Fruit fly (Drosophila melanogaster) whole organism, embryonic: ENCODE data around the gene Prosbeta2R2.

Experiments used
- Aef1 ChIP-seq: fragments of 200-800 bp; sonication (Bioruptor generic); IDR thresholded peaks from 3 replicates; pipeline ENCODE4 v1.3.6; 2022; ENCODE audit warnings: missing biosample characterization, missing genetic modification characterization
- Antp ChIP-seq: fragments of 200-800 bp; sonication (Bioruptor generic); optimal IDR thresholded peaks from 3 replicates; lab custom pipeline; 2016; ENCODE audit warnings: missing biosample characterization, missing genetic modification characterization
- CG10209 ChIP-seq: fragments of 200-800 bp; sonication (Bioruptor generic); optimal IDR thresholded peaks from 3 replicates; lab custom pipeline; 2017; ENCODE audit warnings: missing biosample characterization, mild to moderate bottlenecking, missing genetic modification characterization, missing genetic modification reagents
- CG11504 ChIP-seq: fragments of 200-800 bp; sonication (Bioruptor generic); optimal IDR thresholded peaks from 3 replicates; lab custom pipeline; 2019; ENCODE audit warnings: missing biosample characterization, mild to moderate bottlenecking, missing genetic modification characterization, moderate library complexity
- CG11696 ChIP-seq: fragments of 200-800 bp; sonication (Bioruptor generic); IDR thresholded peaks from 2 replicates; pipeline ENCODE4 v1.3.6; 2022; ENCODE audit warnings: missing biosample characterization, missing genetic modification characterization
- CG13775 ChIP-seq: fragments of 200-800 bp; sonication (Bioruptor generic); optimal IDR thresholded peaks from 3 replicates; lab custom pipeline; 2017; ENCODE audit warnings: missing biosample characterization, mild to moderate bottlenecking, missing genetic modification characterization
- CG14050 ChIP-seq: fragments of 200-800 bp; sonication (Bioruptor generic); IDR thresholded peaks from 3 replicates; pipeline ENCODE4 v1.3.6; 2022; ENCODE audit warnings: missing biosample characterization, missing genetic modification characterization
- CG15269 ChIP-seq: fragments of 200-800 bp; sonication (Bioruptor generic); optimal IDR thresholded peaks from 2 replicates; lab custom pipeline; 2018; ENCODE audit warnings: missing biosample characterization, mild to moderate bottlenecking, missing genetic modification characterization, moderate library complexity
- CG17359 ChIP-seq: fragments of 200-800 bp; sonication (Bioruptor generic); optimal IDR thresholded peaks from 3 replicates; lab custom pipeline; 2018; ENCODE audit warnings: missing biosample characterization, mild to moderate bottlenecking, missing genetic modification characterization, moderate library complexity
- CG17829 ChIP-seq: fragments of 200-800 bp; optimal IDR thresholded peaks from 2 replicates; lab custom pipeline; 2019; ENCODE audit warnings: missing biosample characterization, mild to moderate bottlenecking, missing genetic modification characterization, moderate library complexity
- CG30403 ChIP-seq: fragments of 200-800 bp; sonication (Bioruptor generic); optimal IDR thresholded peaks from 3 replicates; lab custom pipeline; 2016; ENCODE audit warnings: missing biosample characterization, missing genetic modification characterization
- CG3407 ChIP-seq: fragments of 200-800 bp; sonication (Bioruptor generic); optimal IDR thresholded peaks from 2 replicates; lab custom pipeline; 2018; ENCODE audit warnings: missing biosample characterization, mild to moderate bottlenecking, missing genetic modification characterization
- CG42726 ChIP-seq: fragments of 200-800 bp; sonication (Bioruptor generic); IDR thresholded peaks from 2 replicates; pipeline ENCODE4 v1.3.6; 2022; ENCODE audit warnings: missing biosample characterization, missing genetic modification characterization; ENCODE audit not compliant: partially characterized antibody
- CG4404 ChIP-seq: fragments of 200-800 bp; sonication (Bioruptor generic); IDR thresholded peaks from 2 replicates; pipeline ENCODE4 v1.3.6; 2022; ENCODE audit warnings: missing biosample characterization, missing genetic modification characterization
- CG4424 ChIP-seq: fragments of 200-800 bp; sonication (Bioruptor generic); optimal IDR thresholded peaks from 3 replicates; lab custom pipeline; 2016; ENCODE audit warnings: missing biosample characterization, missing genetic modification characterization
- CG8290 ChIP-seq, 3 experiments: fragments of 200-800 bp; sonication (Bioruptor generic); optimal IDR thresholded peaks; 2 replicates each; lab custom pipeline; 2016 to 2019; ENCODE audit warnings: missing biosample characterization in 3 of 3, missing genetic modification characterization in 3 of 3, mild to moderate bottlenecking in 2 of 3, moderate library complexity in 1 of 3
- CG8924 ChIP-seq: fragments of 200-800 bp; optimal IDR thresholded peaks from 3 replicates; lab custom pipeline; 2019; ENCODE audit warnings: missing biosample characterization, mild to moderate bottlenecking, missing genetic modification characterization, moderate library complexity
- CG9437 ChIP-seq: fragments of 200-800 bp; sonication (Bioruptor generic); optimal IDR thresholded peaks from 2 replicates; lab custom pipeline; 2018; ENCODE audit warnings: missing biosample characterization, mild to moderate bottlenecking, missing genetic modification characterization
- Dip3 ChIP-seq: fragments of 200-800 bp; sonication (Bioruptor generic); optimal IDR thresholded peaks from 3 replicates; lab custom pipeline; 2016; ENCODE audit warnings: missing biosample characterization, missing genetic modification characterization
- Drgx ChIP-seq: fragments of 200-800 bp; sonication (Bioruptor generic); IDR thresholded peaks from 2 replicates; pipeline ENCODE4 v1.3.6; 2022; ENCODE audit warnings: missing biosample characterization, missing genetic modification characterization
- Ets65A ChIP-seq: fragments of 200-800 bp; sonication (Bioruptor generic); peaks from one replicate; lab custom pipeline; 2016; ENCODE audit warnings: missing biosample characterization, missing genetic modification characterization
- Gug ChIP-seq: fragments of 200-800 bp; sonication (Bioruptor generic); IDR thresholded peaks from 4 replicates; pipeline ENCODE4 v1.3.6; 2022; ENCODE audit warnings: missing biosample characterization, missing genetic modification characterization
- HLH3B ChIP-seq: fragments of 200-800 bp; sonication (Bioruptor generic); IDR thresholded peaks from 2 replicates; pipeline ENCODE4 v1.3.6; 2022; ENCODE audit warnings: missing biosample characterization, missing genetic modification characterization
- Med ChIP-seq: fragments of 200-800 bp; sonication (Bioruptor generic); peaks from one replicate; lab custom pipeline; 2016; ENCODE audit warnings: missing biosample characterization, missing genetic modification characterization, mild to moderate bottlenecking, inconsistent platforms, moderate library complexity
- Meics ChIP-seq: fragments of 200-800 bp; sonication (Bioruptor generic); optimal IDR thresholded peaks from 2 replicates; lab custom pipeline; 2017; ENCODE audit warnings: missing biosample characterization, mild to moderate bottlenecking, missing genetic modification characterization
- Mrtf ChIP-seq: fragments of 200-800 bp; sonication (Bioruptor generic); IDR thresholded peaks from 3 replicates; pipeline ENCODE4 v1.3.6; 2022; ENCODE audit warnings: missing biosample characterization, missing genetic modification characterization
- NFAT ChIP-seq: fragments of 200-800 bp; sonication (Bioruptor generic); IDR thresholded peaks from 2 replicates; pipeline ENCODE4 v1.3.6; 2022; ENCODE audit warnings: missing biosample characterization, missing genetic modification characterization
- Pdp1 ChIP-seq, 2 experiments: fragments of 200-800 bp; sonication (Bioruptor generic); optimal IDR thresholded peaks; 3 replicates each; lab custom pipeline; 2016; ENCODE audit warnings: missing biosample characterization in 2 of 2, missing genetic modification characterization in 2 of 2, mild to moderate bottlenecking in 1 of 2, moderate library complexity in 1 of 2
- Rx ChIP-seq: fragments of 200-800 bp; sonication (Bioruptor generic); IDR thresholded peaks from 2 replicates; pipeline ENCODE4 v1.3.6; 2022; ENCODE audit warnings: missing biosample characterization, missing genetic modification characterization
- chif ChIP-seq, 2 experiments: fragments of 200-800 bp; sonication (Bioruptor generic); optimal IDR thresholded peaks; 3 replicates each; lab custom pipeline; 2016; ENCODE audit warnings: missing biosample characterization in 2 of 2, missing genetic modification characterization in 2 of 2
- chm ChIP-seq: fragments of 200-800 bp; sonication (Bioruptor generic); IDR thresholded peaks from 2 replicates; pipeline ENCODE4 v1.3.6; 2022; ENCODE audit warnings: missing biosample characterization, missing genetic modification characterization
- corto ChIP-seq: fragments of 200-800 bp; sonication (Bioruptor generic); optimal IDR thresholded peaks from 2 replicates; lab custom pipeline; 2016; ENCODE audit warnings: missing biosample characterization, mild to moderate bottlenecking, missing genetic modification characterization, moderate library complexity
- dmrt11E ChIP-seq: fragments of 200-800 bp; sonication (Bioruptor generic); optimal IDR thresholded peaks from 3 replicates; lab custom pipeline; 2018; ENCODE audit warnings: missing biosample characterization, mild to moderate bottlenecking, missing genetic modification characterization, moderate library complexity
- esg ChIP-seq: fragments of 200-800 bp; sonication (Bioruptor generic); conservative IDR thresholded peaks from 2 replicates; pipeline ENCODE4 v1.3.6; 2022; ENCODE audit warnings: missing biosample characterization, missing genetic modification characterization
- gcm2 ChIP-seq: fragments of 200-800 bp; sonication (Bioruptor generic); optimal IDR thresholded peaks from 2 replicates; lab custom pipeline; 2016; ENCODE audit warnings: missing biosample characterization, missing genetic modification characterization
- grau ChIP-seq: fragments of 200-800 bp; optimal IDR thresholded peaks from 3 replicates; lab custom pipeline; 2019; ENCODE audit warnings: missing biosample characterization, mild to moderate bottlenecking, missing genetic modification characterization, moderate library complexity
- grn ChIP-seq: fragments of 200-800 bp; sonication (Bioruptor generic); optimal IDR thresholded peaks from 3 replicates; lab custom pipeline; 2017; ENCODE audit warnings: missing biosample characterization, missing genetic modification characterization
- inv ChIP-seq: fragments of 200-800 bp; sonication (Bioruptor generic); IDR thresholded peaks from 2 replicates; pipeline ENCODE4 v1.3.6; 2022; ENCODE audit warnings: missing biosample characterization, missing genetic modification characterization; ENCODE audit not compliant: partially characterized antibody
- nmo ChIP-seq: fragments of 200-800 bp; sonication (Bioruptor generic); optimal IDR thresholded peaks from 2 replicates; lab custom pipeline; 2018; ENCODE audit warnings: missing biosample characterization, mild to moderate bottlenecking, missing genetic modification characterization, moderate library complexity
- salm ChIP-seq: fragments of 200-800 bp; sonication (Bioruptor generic); optimal IDR thresholded peaks from 2 replicates; lab custom pipeline; 2018; ENCODE audit warnings: missing biosample characterization, mild to moderate bottlenecking, missing genetic modification characterization
- sisA ChIP-seq: fragments of 200-800 bp; sonication (Bioruptor generic); IDR thresholded peaks from 2 replicates; pipeline ENCODE4 v1.3.6; 2022; ENCODE audit warnings: missing biosample characterization, missing genetic modification characterization
- stc ChIP-seq: fragments of 200-800 bp; sonication (Bioruptor generic); IDR thresholded peaks from 2 replicates; pipeline ENCODE4 v1.3.6; 2022; ENCODE audit warnings: missing biosample characterization, missing genetic modification characterization
- tap ChIP-seq: fragments of 200-800 bp; optimal IDR thresholded peaks from 3 replicates; lab custom pipeline; 2019; ENCODE audit warnings: missing biosample characterization, mild to moderate bottlenecking, missing genetic modification characterization, moderate library complexity
- tin ChIP-seq: fragments of 200-800 bp; sonication (Bioruptor generic); optimal IDR thresholded peaks from 3 replicates; lab custom pipeline; 2016; ENCODE audit warnings: missing biosample characterization, missing genetic modification characterization
- tll ChIP-seq, 2 experiments: fragments of 200-800 bp in 1 of 2; fragments of >200 bp in 1 of 2; sonication (Bioruptor generic) in 1 of 2; optimal IDR thresholded peaks; 2 replicates each; lab custom pipeline; 2017 to 2019; ENCODE audit warnings: missing biosample characterization in 2 of 2, missing genetic modification characterization in 2 of 2, mild to moderate bottlenecking in 1 of 2, moderate library complexity in 1 of 2
- trh ChIP-seq: fragments of 200-800 bp; sonication (Bioruptor generic); optimal IDR thresholded peaks from 2 replicates; lab custom pipeline; 2016; ENCODE audit warnings: missing biosample characterization, missing genetic modification characterization
- ttk ChIP-seq: fragments of 200-800 bp; sonication (Bioruptor generic); IDR thresholded peaks from 2 replicates; pipeline ENCODE4 v2.1.2; 2022; ENCODE audit warnings: missing biosample characterization, missing genetic modification characterization
- unpg ChIP-seq: fragments of 200-800 bp; sonication (Bioruptor generic); optimal IDR thresholded peaks from 3 replicates; lab custom pipeline; 2018; ENCODE audit warnings: missing biosample characterization, mild to moderate bottlenecking, missing genetic modification characterization, moderate library complexity
- vnd ChIP-seq: fragments of 200-800 bp; sonication (Bioruptor generic); IDR thresholded peaks from 3 replicates; pipeline ENCODE4 v1.3.6; 2022; ENCODE audit warnings: missing biosample characterization, missing genetic modification characterization; ENCODE audit not compliant: partially characterized antibody
- zfh2 ChIP-seq: fragments of 200-800 bp; sonication (Bioruptor generic); optimal IDR thresholded peaks from 2 replicates; lab custom pipeline; 2016; ENCODE audit warnings: missing biosample characterization, missing genetic modification characterization

The Prosbeta2R2 gene

dm6 chr3R:5209481-5209880, 9.8 kb downstream of the Prosbeta2R2 start (continued):
- TF ChIP-seq CG14050 (GFP tag; lab: Robert Waterston, UW): peak; percentile 33; the same call in 2 of the 3 replicates
- TF ChIP-seq tin (GFP tag; lab: Kevin White, UChicago): peak; percentile 42
- 0 out of 3 replicates have a peak, but pooled peaks have one; percentile 34 for TF ChIP-seq Aef1 (GFP tag; lab: Robert Waterston, UW)
- TF ChIP-seq CG8290 (GFP tag; optimal IDR thresholded peaks at IDR 0.05; lab: Kevin White, UChicago): no peak
- TF ChIP-seq CG8290 (tag; optimal IDR thresholded peaks at IDR 0.05; lab: Kevin White, UChicago): peak in 1 of 2 experiments; percentile 22
- peak; percentile 65 for TF ChIP-seq CG11504 (tag; lab: Kevin White, UChicago)
- TF ChIP-seq sisA (GFP tag; lab: Robert Waterston, UW): peak; percentile 65
- TF ChIP-seq CG13775: no peak
- TF ChIP-seq Mrtf: 0 out of 3 replicates have a peak, but pooled peaks have one; percentile 41
- no peak for TF ChIP-seq CG4404 (GFP tag; lab: Robert Waterston, UW)
- TF ChIP-seq chm (GFP tag; lab: Robert Waterston, UW): 0 out of 2 replicates have a peak, but pooled peaks have one; percentile 45
- TF ChIP-seq Drgx: peak; percentile 91
- TF ChIP-seq esg (GFP tag; lab: Robert Waterston, UW): peak; percentile 37; the same call in 1 of the 2 replicates
- TF ChIP-seq unpg (GFP tag; lab: Kevin White, UChicago): peak; percentile 54
- 0 out of 2 replicates have a peak, but pooled peaks have one; percentile 51 for TF ChIP-seq Rx (GFP tag; lab: Robert Waterston, UW)
- TF ChIP-seq Ets65A (GFP tag; lab: Kevin White, UChicago): peak; percentile 91
- peak; percentile 26 for TF ChIP-seq CG30403 (GFP tag; lab: Kevin White, UChicago)
- TF ChIP-seq stc (GFP tag; lab: Robert Waterston, UW): 0 out of 2 replicates have a peak, but pooled peaks have one; percentile 26
- no peak for TF ChIP-seq inv
- no peak for TF ChIP-seq Meics (GFP tag; lab: Kevin White, UChicago)
- TF ChIP-seq CG42726: no peak
- no peak for TF ChIP-seq NFAT (GFP tag; lab: Robert Waterston, UW)
- no peak for TF ChIP-seq corto
- peak; percentile 86 for TF ChIP-seq Med
- TF ChIP-seq gcm2 (GFP tag; lab: Kevin White, UChicago): no peak
- peak; percentile 1 for TF ChIP-seq CG4424 (GFP tag; lab: Kevin White, UChicago)
- TF ChIP-seq vnd (GFP tag; lab: Robert Waterston, UW): no peak
- peak; percentile 17 to 21 for TF ChIP-seq Pdp1 (GFP tag; optimal IDR thresholded peaks at IDR 0.05; lab: Kevin White, UChicago)
- peak; percentile 32 for TF ChIP-seq dmrt11E (tag; lab: Kevin White, UChicago)
- TF ChIP-seq grn (GFP tag; lab: Kevin White, UChicago): no peak
- TF ChIP-seq salm (tag; lab: Kevin White, UChicago): no peak
- peak; percentile 66 for TF ChIP-seq CG17359 (tag; lab: Kevin White, UChicago)
- TF ChIP-seq tap (tag; lab: Kevin White, UChicago): peak; percentile 40
- TF ChIP-seq CG17829 (tag; lab: Kevin White, UChicago): peak; percentile 44
- TF ChIP-seq grau: peak; percentile 27
- no peak for TF ChIP-seq zfh2 (GFP tag; lab: Kevin White, UChicago)
- TF ChIP-seq chif (GFP tag; optimal IDR thresholded peaks at IDR 0.05; lab: Kevin White, UChicago): peak in 1 of 2 experiments; percentile 55
- TF ChIP-seq CG8924: peak; percentile 15
- TF ChIP-seq CG3407: peak; percentile 8
- peak; percentile 33 for TF ChIP-seq CG10209 (GFP tag; lab: Kevin White, UChicago)
- TF ChIP-seq Antp (GFP tag; lab: Kevin White, UChicago): peak; percentile 36
- TF ChIP-seq Dip3 (GFP tag; lab: Kevin White, UChicago): no peak
- TF ChIP-seq Gug (GFP tag; lab: Robert Waterston, UW): peak; percentile 46; the same call in 1 of the 4 replicates
- peak; percentile 35 for TF ChIP-seq CG15269 (tag; lab: Kevin White, UChicago)
- TF ChIP-seq HLH3B: peak; percentile 43; the same call in 1 of the 2 replicates
- TF ChIP-seq CG9437 (GFP tag; lab: Kevin White, UChicago): peak; percentile 13
- TF ChIP-seq nmo (GFP tag; lab: Kevin White, UChicago): peak; percentile 40
- TF ChIP-seq tll (GFP tag; optimal IDR thresholded peaks at IDR 0.05; lab: Kevin White, UChicago): no peak
- TF ChIP-seq ttk (GFP tag; lab: Robert Waterston, UW): peak; percentile 56
- 0 out of 2 replicates have a peak, but pooled peaks have one; percentile 35 for TF ChIP-seq CG11696 (GFP tag; lab: Robert Waterston, UW)
- no peak for TF ChIP-seq trh (GFP tag; lab: Kevin White, UChicago)
